Worm (Caenorhabditis elegans) whole organism, L1 larva: ENCODE measurements around the gene acs-18.

Experiments
- C04F5.9 ChIP-seq: sonication (generic microtip); optimal IDR thresholded peaks from 2 replicates; lab custom pipeline; 2016; ENCODE audit warnings: missing genetic modification characterization, missing compliant biosample characterization
- C16A3.4 ChIP-seq: fragments of 150-350 bp; optimal IDR thresholded peaks from 2 replicates; lab custom pipeline; 2014; ENCODE audit warnings: missing biosample characterization, missing genetic modification characterization
- C34B4.2 ChIP-seq: sonication (generic microtip); optimal IDR thresholded peaks from 2 replicates; lab custom pipeline; 2017; ENCODE audit warnings: mild to moderate bottlenecking, missing genetic modification characterization, missing compliant biosample characterization
- F16B12.6 ChIP-seq: fragments of 150-350 bp; optimal IDR thresholded peaks from 2 replicates; lab custom pipeline; 2014; ENCODE audit warnings: missing biosample characterization, missing genetic modification characterization
- ama-1 ChIP-seq: fragments of 150-350 bp; optimal IDR thresholded peaks from 2 replicates; lab custom pipeline; 2014
- blmp-1 ChIP-seq: fragments of 150-350 bp; optimal IDR thresholded peaks from 2 replicates; lab custom pipeline; 2014; ENCODE audit warnings: missing biosample characterization, missing genetic modification characterization
- ceh-82 ChIP-seq, 3 experiments: fragments of 150-350 bp in 1 of 3; sonication (generic microtip) in 2 of 3; optimal IDR thresholded peaks; 2 replicates each; lab custom pipeline; 2014 to 2017; ENCODE audit warnings: missing biosample characterization in 3 of 3, missing genetic modification characterization in 3 of 3
- ceh-90 ChIP-seq: sonication (generic microtip); optimal IDR thresholded peaks from 2 replicates; lab custom pipeline; 2016; ENCODE audit warnings: missing genetic modification characterization, missing compliant biosample characterization
- dpl-1 ChIP-seq, 3 experiments: fragments of 150-350 bp in 2 of 3; sonication (generic microtip) in 1 of 3; optimal IDR thresholded peaks; 2 replicates each; lab custom pipeline; 2014 to 2017; ENCODE audit warnings: missing biosample characterization in 3 of 3, missing genetic modification characterization in 3 of 3, missing genetic modification reagents in 3 of 3
- dsc-1 ChIP-seq: sonication (generic microtip); optimal IDR thresholded peaks from 2 replicates; lab custom pipeline; 2016; ENCODE audit warnings: mild to moderate bottlenecking, missing genetic modification characterization, missing compliant biosample characterization
- egl-13 ChIP-seq: sonication (generic microtip); optimal IDR thresholded peaks from 2 replicates; lab custom pipeline; 2016; ENCODE audit warnings: missing genotype, missing genetic modification reagents, missing genetic modification characterization, missing compliant biosample characterization
- egl-27 ChIP-seq, 2 experiments: fragments of 150-350 bp in 1 of 2; sonication (generic microtip); optimal IDR thresholded peaks; 3 replicates each; lab custom pipeline; 2017 to 2018; ENCODE audit warnings: missing biosample characterization in 2 of 2, missing genetic modification characterization in 2 of 2, missing genetic modification reagents in 2 of 2
- elt-2 ChIP-seq: sonication (generic microtip); optimal IDR thresholded peaks from 2 replicates; lab custom pipeline; 2016; ENCODE audit warnings: missing genetic modification characterization, mild to moderate bottlenecking, inconsistent platforms, missing compliant biosample characterization, missing genetic modification reagents
- ets-5 ChIP-seq: fragments of 200-800 bp; sonication (Bioruptor generic); IDR thresholded peaks from 2 replicates; pipeline ENCODE4 v1.3.6; 2022; ENCODE audit warnings: missing genetic modification characterization, missing compliant biosample characterization
- grh-1 ChIP-seq: fragments of 200-800 bp; sonication (Bioruptor generic); IDR thresholded peaks from 2 replicates; pipeline ENCODE4 v1.3.6; 2022; ENCODE audit warnings: missing genetic modification reagents, missing genetic modification characterization, missing compliant biosample characterization
- hlh-17 ChIP-seq: fragments of 200-800 bp; sonication (Bioruptor generic); optimal IDR thresholded peaks from 2 replicates; lab custom pipeline; 2018; ENCODE audit warnings: missing genetic modification characterization, mild to moderate bottlenecking, missing compliant biosample characterization, moderate library complexity, borderline replicate concordance
- hpl-2 ChIP-seq: fragments of 150-350 bp; optimal IDR thresholded peaks from 2 replicates; lab custom pipeline; 2014; ENCODE audit warnings: missing biosample characterization, missing genetic modification reagents, missing genetic modification characterization
- irx-1 ChIP-seq: sonication (generic microtip); optimal IDR thresholded peaks from 2 replicates; lab custom pipeline; 2016; ENCODE audit warnings: missing genetic modification characterization, missing compliant biosample characterization
- isw-1 ChIP-seq: fragments of 200-800 bp; sonication (Bioruptor generic); IDR thresholded peaks from 2 replicates; pipeline ENCODE4 v1.3.6; 2022; ENCODE audit warnings: missing genetic modification characterization, missing compliant biosample characterization
- jun-1 ChIP-seq: fragments of 150-350 bp; optimal IDR thresholded peaks from 2 replicates; lab custom pipeline; 2014; ENCODE audit warnings: missing biosample characterization, missing genetic modification reagents, missing genetic modification characterization
- lin-14 ChIP-seq: fragments of 200-800 bp; sonication (Bioruptor generic); optimal IDR thresholded peaks from 2 replicates; lab custom pipeline; 2018; ENCODE audit warnings: mild to moderate bottlenecking, missing genetic modification characterization, moderate library complexity, missing compliant biosample characterization
- lin-35 ChIP-seq, 2 experiments: fragments of 150-350 bp; optimal IDR thresholded peaks; 2 replicates each; lab custom pipeline; 2014; ENCODE audit warnings: missing biosample characterization in 2 of 2, missing genetic modification characterization in 2 of 2, missing genetic modification reagents in 2 of 2
- lir-3 ChIP-seq: sonication (generic microtip); optimal IDR thresholded peaks from 2 replicates; lab custom pipeline; 2016; ENCODE audit warnings: mild to moderate bottlenecking, missing genetic modification characterization, moderate library complexity, missing compliant biosample characterization; ENCODE audit not compliant: poor library complexity
- lsy-2 ChIP-seq, 2 experiments: fragments of 150-350 bp; optimal IDR thresholded peaks; 2 replicates each; lab custom pipeline; 2014; ENCODE audit warnings: missing biosample characterization in 2 of 2, missing genetic modification characterization in 2 of 2
- mep-1 ChIP-seq: fragments of 150-350 bp; optimal IDR thresholded peaks from 2 replicates; lab custom pipeline; 2014; ENCODE audit warnings: missing biosample characterization, missing genetic modification characterization
- nhr-11 ChIP-seq: fragments of 150-350 bp; optimal IDR thresholded peaks from 2 replicates; lab custom pipeline; 2014; ENCODE audit warnings: missing biosample characterization, missing genetic modification characterization
- nhr-12 ChIP-seq: sonication (generic microtip); optimal IDR thresholded peaks from 2 replicates; lab custom pipeline; 2017; ENCODE audit warnings: missing biosample characterization, missing genetic modification characterization
- nhr-19 ChIP-seq: fragments of 200-800 bp; sonication (Bioruptor generic); conservative IDR thresholded peaks from 2 replicates; pipeline ENCODE4 v1.3.6; 2022; ENCODE audit warnings: missing genetic modification characterization, missing compliant biosample characterization
- nhr-237 ChIP-seq: fragments of 150-350 bp; optimal IDR thresholded peaks from 2 replicates; lab custom pipeline; 2014; ENCODE audit warnings: missing biosample characterization, missing genetic modification characterization
- nhr-71 ChIP-seq: sonication (generic microtip); optimal IDR thresholded peaks from 2 replicates; lab custom pipeline; 2016; ENCODE audit warnings: mild to moderate bottlenecking, missing genetic modification characterization, moderate library complexity, missing compliant biosample characterization
- nhr-76 ChIP-seq: sonication (generic microtip); optimal IDR thresholded peaks from 2 replicates; lab custom pipeline; 2017; ENCODE audit warnings: missing biosample characterization, missing genetic modification characterization
- nhr-77 ChIP-seq: fragments of 150-350 bp; optimal IDR thresholded peaks from 2 replicates; lab custom pipeline; 2014; ENCODE audit warnings: missing biosample characterization, missing genetic modification characterization
- nhr-90 ChIP-seq: sonication (generic microtip); optimal IDR thresholded peaks from 2 replicates; lab custom pipeline; 2016; ENCODE audit warnings: mild to moderate bottlenecking, missing genetic modification characterization, missing compliant biosample characterization; ENCODE audit not compliant: poor library complexity
- pag-3 ChIP-seq: sonication (generic microtip); optimal IDR thresholded peaks from 2 replicates; lab custom pipeline; 2017; ENCODE audit warnings: missing genetic modification characterization, mild to moderate bottlenecking, missing compliant biosample characterization, antibody characterized with exemption, borderline replicate concordance; ENCODE audit not compliant: insufficient read depth
- pqm-1 ChIP-seq: sonication (generic microtip); optimal IDR thresholded peaks from 3 replicates; lab custom pipeline; 2017; ENCODE audit warnings: missing biosample characterization, missing genetic modification characterization
- rnt-1 ChIP-seq: sonication (generic microtip); optimal IDR thresholded peaks from 2 replicates; lab custom pipeline; 2016; ENCODE audit warnings: mild to moderate bottlenecking, missing genetic modification characterization, moderate library complexity, missing compliant biosample characterization
- skn-1 ChIP-seq: fragments of 150-350 bp; optimal IDR thresholded peaks from 2 replicates; lab custom pipeline; 2014; ENCODE audit warnings: missing biosample characterization, missing genetic modification characterization
- snpc-4 ChIP-seq: fragments of 150-350 bp; optimal IDR thresholded peaks from 2 replicates; lab custom pipeline; 2014; ENCODE audit warnings: missing biosample characterization, missing genetic modification characterization
- sptf-1 ChIP-seq: fragments of 150-350 bp; optimal IDR thresholded peaks from 2 replicates; lab custom pipeline; 2014; ENCODE audit warnings: missing biosample characterization, missing genetic modification characterization
- swsn-7 ChIP-seq: sonication (generic microtip); optimal IDR thresholded peaks from 2 replicates; lab custom pipeline; 2016; ENCODE audit warnings: missing genetic modification characterization, missing compliant biosample characterization
- tlp-1 ChIP-seq: fragments of 150-350 bp; optimal IDR thresholded peaks from 2 replicates; lab custom pipeline; 2014; ENCODE audit warnings: missing biosample characterization, missing genetic modification characterization
- unc-30 ChIP-seq: sonication (generic microtip); optimal IDR thresholded peaks from 2 replicates; lab custom pipeline; 2017; ENCODE audit warnings: missing biosample characterization, missing genetic modification characterization
- unc-62 ChIP-seq: fragments of 150-350 bp; optimal IDR thresholded peaks from 2 replicates; lab custom pipeline; 2014; ENCODE audit warnings: missing biosample characterization, missing genetic modification reagents, missing genetic modification characterization
- unc-98 ChIP-seq: fragments of 200-800 bp; sonication (Bioruptor generic); IDR thresholded peaks from 2 replicates; pipeline ENCODE4 v1.3.6; 2022; ENCODE audit warnings: missing genetic modification characterization, missing compliant biosample characterization
- vab-15 ChIP-seq: sonication (generic microtip); optimal IDR thresholded peaks from 2 replicates; lab custom pipeline; 2017; ENCODE audit warnings: missing genotype, mild to moderate bottlenecking, missing genetic modification characterization, missing compliant biosample characterization
- xbp-1 ChIP-seq: sonication (generic microtip); optimal IDR thresholded peaks from 2 replicates; lab custom pipeline; 2016; ENCODE audit warnings: missing genetic modification characterization, missing compliant biosample characterization
- zag-1 ChIP-seq: fragments of 150-350 bp; optimal IDR thresholded peaks from 2 replicates; lab custom pipeline; 2014; ENCODE audit warnings: missing biosample characterization, missing genetic modification characterization
- zip-4 ChIP-seq: fragments of 200-800 bp; sonication (Bioruptor generic); optimal IDR thresholded peaks from 2 replicates; lab custom pipeline; 2018; ENCODE audit warnings: mild to moderate bottlenecking, missing genetic modification characterization, moderate library complexity, missing compliant biosample characterization
- ztf-11 ChIP-seq, 2 experiments: sonication (generic microtip); optimal IDR thresholded peaks; 2 replicates each; lab custom pipeline; 2016 to 2017; ENCODE audit warnings: missing genetic modification characterization in 2 of 2, missing biosample characterization in 1 of 2, missing compliant biosample characterization in 1 of 2

Gene acs-18

ce11 chrIV:10285328-10285727, 28.1 kb downstream of the acs-18 start (continued):
- no peak for TF ChIP-seq dsc-1
- no peak for TF ChIP-seq lsy-2 (tag; optimal IDR thresholded peaks at IDR 0.05; lab: Kevin White, UChicago)
- no peak for TF ChIP-seq blmp-1 (tag; lab: Kevin White, UChicago)
- TF ChIP-seq ets-5 = no peak

ce11 chrIV:10284194-10284910, 29.1 kb downstream of the acs-18 start, which contains the start of gene rad-51:
rad-51 (minus strand) TSS chrIV:10284244.
- TF ChIP-seq unc-30 (tag; lab: Kevin White, UChicago) = no peak
- TF ChIP-seq blmp-1 (tag; lab: Kevin White, UChicago) = peak; percentile 48
- peak; percentile 45 for TF ChIP-seq jun-1 (tag; lab: Kevin White, UChicago)
- TF ChIP-seq vab-15 (tag; lab: Kevin White, UChicago) = no peak
- TF ChIP-seq grh-1 (GFP tag; lab: Robert Waterston, UW) = no peak
- TF ChIP-seq isw-1 (GFP tag; lab: Robert Waterston, UW) = peak; percentile 24; the same call in 1 of the 2 replicates
- no peak for TF ChIP-seq ets-5
- no peak for TF ChIP-seq ama-1 (lab: Kevin White, UChicago)
- peak; percentile 97 for TF ChIP-seq lin-14
- no peak for TF ChIP-seq tlp-1
- peak in 2 of 3 experiments; percentile 55 to 75 for TF ChIP-seq ceh-82 (tag; optimal IDR thresholded peaks at IDR 0.05; lab: Kevin White, UChicago)
- TF ChIP-seq zip-4 (GFP tag; lab: Kevin White, UChicago) = no peak
- TF ChIP-seq irx-1 (tag; lab: Kevin White, UChicago) = no peak
- TF ChIP-seq lin-35 (GFP tag; optimal IDR thresholded peaks at IDR 0.05; lab: Kevin White, UChicago) = peak; percentile 89 to 93
- no peak for TF ChIP-seq nhr-237 (tag; lab: Kevin White, UChicago)
- peak; percentile 59 for TF ChIP-seq rnt-1 (tag; lab: Kevin White, UChicago)
- TF ChIP-seq C04F5.9 (tag; lab: Kevin White, UChicago) = no peak
- TF ChIP-seq pqm-1 (tag; lab: Kevin White, UChicago) = no peak
- TF ChIP-seq hpl-2 (GFP tag; lab: Kevin White, UChicago) = no peak
- TF ChIP-seq xbp-1 (tag; lab: Kevin White, UChicago) = peak; percentile 45
- peak; percentile 39 for TF ChIP-seq C16A3.4 (tag; lab: Kevin White, UChicago)
- TF ChIP-seq snpc-4 = no peak
- TF ChIP-seq hlh-17 (GFP tag; lab: Kevin White, UChicago) = no peak
- peak; percentile 34 for TF ChIP-seq pag-3
- TF ChIP-seq nhr-11 (tag; lab: Kevin White, UChicago) = no peak
- no peak; the same call in 1 of the 2 replicates for TF ChIP-seq nhr-19 (GFP tag; lab: Robert Waterston, UW)
- peak; percentile 39 for TF ChIP-seq nhr-77 (tag; lab: Kevin White, UChicago)
- peak; percentile 5 for TF ChIP-seq lir-3
- no peak for TF ChIP-seq ceh-90 (tag; lab: Kevin White, UChicago)
- TF ChIP-seq skn-1 = peak; percentile 46
- no peak for TF ChIP-seq ztf-11 (tag; optimal IDR thresholded peaks at IDR 0.05; lab: Kevin White, UChicago)
- TF ChIP-seq nhr-71 (tag; lab: Kevin White, UChicago) = peak; percentile 68
- TF ChIP-seq elt-2 = peak; percentile 25
- no peak for TF ChIP-seq C34B4.2 (tag; lab: Kevin White, UChicago)
- no peak for TF ChIP-seq nhr-12
- TF ChIP-seq zag-1 = no peak
- peak; percentile 80 for TF ChIP-seq mep-1 (tag; lab: Kevin White, UChicago)
- no peak for TF ChIP-seq nhr-76 (tag; lab: Kevin White, UChicago)
- peak; percentile 17 for TF ChIP-seq nhr-90
- TF ChIP-seq unc-62 (GFP tag; lab: Kevin White, UChicago) = no peak
- no peak for TF ChIP-seq unc-98 (GFP tag; lab: Robert Waterston, UW)
- peak; percentile 42 for TF ChIP-seq swsn-7 (tag; lab: Kevin White, UChicago)
- TF ChIP-seq egl-27 (tag; optimal IDR thresholded peaks at IDR 0.05; lab: Kevin White, UChicago) = no peak
- TF ChIP-seq dpl-1 (GFP tag; optimal IDR thresholded peaks at IDR 0.05; lab: Kevin White, UChicago) = peak; percentile 78 to 89 (median 81)
- TF ChIP-seq sptf-1 (tag; lab: Kevin White, UChicago) = no peak
- TF ChIP-seq F16B12.6 (tag; lab: Kevin White, UChicago) = no peak
- TF ChIP-seq egl-13 (tag; lab: Kevin White, UChicago) = no peak
- peak; percentile 48 to 79 for TF ChIP-seq lsy-2 (tag; optimal IDR thresholded peaks at IDR 0.05; lab: Kevin White, UChicago)
